Fruit fly (Drosophila melanogaster): Measurements from ENCODE around the gene stg.

- TF ChIP-seq CG7101 (tag; optimal IDR thresholded peaks at IDR 0.05) (no peak), toe (GFP tag; optimal IDR thresholded peaks at IDR 0.05) (no peak), ovo (GFP tag; optimal IDR thresholded peaks at IDR 0.05) (no peak), kay (GFP tag; ENCODE audit: borderline replicate concordance) (no peak), CG5204 (GFP tag; optimal IDR thresholded peaks at IDR 0.05) (no peak), CG11617 (GFP tag; optimal IDR thresholded peaks at IDR 0.05) (no peak), CG14711 (tag; optimal IDR thresholded peaks at IDR 0.05) (no peak), CG7045 (GFP tag; optimal IDR thresholded peaks at IDR 0.05) (no peak), CG12768 (GFP tag; optimal IDR thresholded peaks at IDR 0.05) (no peak), CG1620 (GFP tag; optimal IDR thresholded peaks at IDR 0.05) (no peak), Crg-1 (GFP tag; optimal IDR thresholded peaks at IDR 0.05) (no peak)
These were observed 39.1 kb downstream of the stg start for dm6 chr3R:29216484-29216863.

Data from whole organism, adult.